Worm (Caenorhabditis elegans) whole organism, young adult: ENCODE results near the gene Y24F12A.1.
A peak's percentile ranks its signal among the peaks of the same experiment; 100 is the strongest.

ENCODE experiments used
- B0019.2 ChIP-seq: fragments of 200-800 bp; sonication (Bioruptor generic); conservative IDR thresholded peaks from 2 replicates; pipeline ENCODE4 v1.3.6; 2022; ENCODE audit warnings: missing genetic modification reagents, missing genetic modification characterization, missing compliant biosample characterization
- F10E7.11 ChIP-seq: sonication (generic microtip); optimal IDR thresholded peaks from 2 replicates; lab custom pipeline; 2017; ENCODE audit warnings: mild to moderate bottlenecking, missing genetic modification characterization, moderate library complexity, missing compliant biosample characterization
- F23B12.7 ChIP-seq: sonication (generic microtip); optimal IDR thresholded peaks from 2 replicates; lab custom pipeline; 2017; ENCODE audit warnings: missing genetic modification characterization, mild to moderate bottlenecking, missing compliant biosample characterization, antibody characterized with exemption, moderate library complexity; ENCODE audit not compliant: insufficient read depth
- Y53G8AR.9 ChIP-seq: fragments of 200-800 bp; sonication (Bioruptor generic); conservative IDR thresholded peaks from 2 replicates; pipeline ENCODE4 v1.3.6; 2022; ENCODE audit warnings: missing genetic modification reagents, missing genetic modification characterization, missing compliant biosample characterization
- ZK185.1 ChIP-seq: sonication (generic microtip); optimal IDR thresholded peaks from 2 replicates; lab custom pipeline; 2016; ENCODE audit warnings: mild to moderate bottlenecking, missing genetic modification characterization, missing compliant biosample characterization; ENCODE audit not compliant: poor library complexity, severe bottlenecking
- attf-5 ChIP-seq: fragments of 200-800 bp; sonication (Bioruptor generic); optimal IDR thresholded peaks from 2 replicates; lab custom pipeline; 2018; ENCODE audit warnings: mild to moderate bottlenecking, missing genetic modification characterization, missing compliant biosample characterization
- bed-1 ChIP-seq: fragments of 200-800 bp; sonication (Bioruptor generic); IDR thresholded peaks from 2 replicates; pipeline ENCODE4 v1.3.6; 2022; ENCODE audit warnings: missing genetic modification reagents, missing genetic modification characterization, missing compliant biosample characterization
- ceh-79 ChIP-seq: sonication (generic microtip); optimal IDR thresholded peaks from 2 replicates; lab custom pipeline; 2017; ENCODE audit warnings: mild to moderate bottlenecking, missing genetic modification characterization, missing compliant biosample characterization
- chd-7 ChIP-seq: sonication (generic microtip); optimal IDR thresholded peaks from 2 replicates; lab custom pipeline; 2016; ENCODE audit warnings: mild to moderate bottlenecking, missing genetic modification characterization, moderate library complexity, missing compliant biosample characterization
- dpl-1 ChIP-seq: fragments of 150-350 bp; optimal IDR thresholded peaks from 2 replicates; lab custom pipeline; 2014; ENCODE audit warnings: missing biosample characterization, missing genetic modification reagents, missing genetic modification characterization
- ekl-4 ChIP-seq: fragments of 200-800 bp; sonication (Bioruptor generic); IDR thresholded peaks from 2 replicates; pipeline ENCODE4 v1.3.6; 2022; ENCODE audit warnings: missing genetic modification reagents, missing genetic modification characterization, missing compliant biosample characterization
- fkh-3 ChIP-seq: sonication (generic microtip); optimal IDR thresholded peaks from 2 replicates; lab custom pipeline; 2016; ENCODE audit warnings: mild to moderate bottlenecking, missing genetic modification characterization, missing compliant biosample characterization
- gei-17 ChIP-seq: fragments of 200-800 bp; sonication (Bioruptor generic); optimal IDR thresholded peaks from 2 replicates; lab custom pipeline; 2018; ENCODE audit warnings: mild to moderate bottlenecking, missing genetic modification characterization, missing compliant biosample characterization
- hrde-1 ChIP-seq: sonication (generic microtip); optimal IDR thresholded peaks from 2 replicates; lab custom pipeline; 2016; ENCODE audit warnings: missing genetic modification characterization, mild to moderate bottlenecking, missing compliant biosample characterization, moderate library complexity, missing genotype, missing genetic modification reagents, borderline replicate concordance
- let-526 ChIP-seq: fragments of 200-800 bp; sonication (Bioruptor generic); IDR thresholded peaks from 2 replicates; pipeline ENCODE4 v1.3.6; 2022; ENCODE audit warnings: missing genetic modification reagents, missing genetic modification characterization, missing compliant biosample characterization
- lin-26 ChIP-seq: fragments of 200-800 bp; sonication (Bioruptor generic); IDR thresholded peaks from 2 replicates; pipeline ENCODE4 v1.3.6; 2022; ENCODE audit warnings: missing genetic modification reagents, missing genetic modification characterization, missing compliant biosample characterization
- lin-54 ChIP-seq: fragments of 200-800 bp; sonication (Bioruptor generic); optimal IDR thresholded peaks from 2 replicates; lab custom pipeline; 2018; ENCODE audit warnings: mild to moderate bottlenecking, missing genetic modification characterization, missing compliant biosample characterization
- lir-1 ChIP-seq: fragments of 200-800 bp; sonication (Bioruptor generic); conservative IDR thresholded peaks from 2 replicates; pipeline ENCODE4 v1.3.6; 2022; ENCODE audit warnings: missing genetic modification reagents, missing genetic modification characterization, missing compliant biosample characterization
- lsl-1 ChIP-seq: fragments of 200-800 bp; sonication (Bioruptor generic); optimal IDR thresholded peaks from 2 replicates; lab custom pipeline; 2018; ENCODE audit warnings: mild to moderate bottlenecking, missing genetic modification characterization, moderate library complexity, missing compliant biosample characterization
- lsy-27 ChIP-seq: sonication (generic microtip); optimal IDR thresholded peaks from 2 replicates; lab custom pipeline; 2017; ENCODE audit warnings: missing genetic modification characterization, mild to moderate bottlenecking, missing compliant biosample characterization, antibody characterized with exemption, missing genotype, borderline replicate concordance; ENCODE audit not compliant: insufficient read depth
- madf-10 ChIP-seq: sonication (generic microtip); optimal IDR thresholded peaks from 2 replicates; lab custom pipeline; 2016; ENCODE audit warnings: mild to moderate bottlenecking, missing genetic modification characterization, missing compliant biosample characterization
- madf-8 ChIP-seq: fragments of 200-800 bp; sonication (Bioruptor generic); conservative IDR thresholded peaks from 2 replicates; pipeline ENCODE4 v1.3.6; 2022; ENCODE audit warnings: missing genetic modification reagents, missing genetic modification characterization, missing compliant biosample characterization
- mel-28 ChIP-seq: sonication (generic microtip); optimal IDR thresholded peaks from 2 replicates; lab custom pipeline; 2016; ENCODE audit warnings: borderline replicate concordance, mild to moderate bottlenecking, missing genetic modification characterization, missing compliant biosample characterization
- nfya-1 ChIP-seq: sonication (generic microtip); optimal IDR thresholded peaks from 2 replicates; lab custom pipeline; 2017; ENCODE audit warnings: antibody characterized with exemption, missing compliant biosample characterization, missing genetic modification characterization, borderline replicate concordance; ENCODE audit not compliant: insufficient read depth
- nfya-2 ChIP-seq: fragments of 200-800 bp; sonication (Bioruptor generic); IDR thresholded peaks from 2 replicates; pipeline ENCODE4 v1.3.6; 2022; ENCODE audit warnings: missing genetic modification reagents, missing genetic modification characterization, missing compliant biosample characterization
- nfyb-1 ChIP-seq: fragments of 200-800 bp; sonication (Bioruptor generic); IDR thresholded peaks from 2 replicates; pipeline ENCODE4 v1.3.6; 2022; ENCODE audit warnings: missing genetic modification reagents, missing genetic modification characterization, missing compliant biosample characterization
- nhr-120 ChIP-seq: fragments of 200-800 bp; sonication (Bioruptor generic); IDR thresholded peaks from 2 replicates; pipeline ENCODE4 v1.3.6; 2022; ENCODE audit warnings: missing genetic modification characterization, missing compliant biosample characterization
- nhr-179 ChIP-seq: sonication (generic microtip); optimal IDR thresholded peaks from 2 replicates; lab custom pipeline; 2016; ENCODE audit warnings: mild to moderate bottlenecking, missing genetic modification characterization, missing compliant biosample characterization
- pha-4 ChIP-seq: fragments of 150-350 bp; sonication (generic microtip); optimal IDR thresholded peaks from 2 replicates; lab custom pipeline; 2014; ENCODE audit warnings: missing biosample characterization, missing genetic modification reagents, missing genetic modification characterization
- rcor-1 ChIP-seq: fragments of 200-800 bp; sonication (Bioruptor generic); IDR thresholded peaks from 2 replicates; pipeline ENCODE4 v1.3.6; 2022; ENCODE audit warnings: missing genetic modification reagents, missing genetic modification characterization, missing compliant biosample characterization
- rpc-1 ChIP-seq, 2 experiments: fragments of 150-350 bp in 1 of 2; sonication (generic microtip) in 1 of 2; optimal IDR thresholded peaks; 2 replicates each; lab custom pipeline; 2014 to 2018; ENCODE audit warnings: missing biosample characterization in 1 of 2, missing genetic modification characterization in 1 of 2, missing genetic modification reagents in 1 of 2, missing genotype in 1 of 2
- sea-2 ChIP-seq: fragments of 200-800 bp; sonication (Bioruptor generic); IDR thresholded peaks from 2 replicates; pipeline ENCODE4 v1.3.6; 2022; ENCODE audit warnings: missing genetic modification characterization, missing compliant biosample characterization
- snpc-1.1 ChIP-seq: sonication (generic microtip); optimal IDR thresholded peaks from 2 replicates; lab custom pipeline; 2017; ENCODE audit warnings: missing genetic modification characterization, mild to moderate bottlenecking, missing compliant biosample characterization, antibody characterized with exemption, moderate library complexity, missing genotype, missing genetic modification reagents; ENCODE audit not compliant: insufficient read depth
- sptf-2 ChIP-seq: fragments of 200-800 bp; sonication (Bioruptor generic); optimal IDR thresholded peaks from 2 replicates; lab custom pipeline; 2018; ENCODE audit warnings: mild to moderate bottlenecking, missing genetic modification characterization, missing compliant biosample characterization
- tbp1 ChIP-seq: fragments of 200-800 bp; sonication (Bioruptor generic); optimal IDR thresholded peaks from 2 replicates; lab custom pipeline; 2018; ENCODE audit warnings: mild to moderate bottlenecking, missing genetic modification characterization, missing compliant biosample characterization
- unc-62 ChIP-seq: fragments of 150-350 bp; optimal IDR thresholded peaks from 2 replicates; lab custom pipeline; 2014; ENCODE audit warnings: missing biosample characterization, missing genetic modification reagents, missing genetic modification characterization
- zim-3 ChIP-seq: sonication (generic microtip); optimal IDR thresholded peaks from 2 replicates; lab custom pipeline; 2017; ENCODE audit warnings: mild to moderate bottlenecking, missing genetic modification characterization, moderate library complexity, missing compliant biosample characterization
- ztf-28 ChIP-seq: fragments of 200-800 bp; sonication (Bioruptor generic); IDR thresholded peaks from 2 replicates; pipeline ENCODE4 v1.3.6; 2022; ENCODE audit warnings: missing genetic modification reagents, missing genetic modification characterization, missing compliant biosample characterization
- ztf-6 ChIP-seq: fragments of 200-800 bp; sonication (Bioruptor generic); IDR thresholded peaks from 2 replicates; pipeline ENCODE4 v1.3.6; 2022; ENCODE audit warnings: missing genetic modification reagents, missing genetic modification characterization, missing compliant biosample characterization

Y24F12A.1 gene

DNA sequence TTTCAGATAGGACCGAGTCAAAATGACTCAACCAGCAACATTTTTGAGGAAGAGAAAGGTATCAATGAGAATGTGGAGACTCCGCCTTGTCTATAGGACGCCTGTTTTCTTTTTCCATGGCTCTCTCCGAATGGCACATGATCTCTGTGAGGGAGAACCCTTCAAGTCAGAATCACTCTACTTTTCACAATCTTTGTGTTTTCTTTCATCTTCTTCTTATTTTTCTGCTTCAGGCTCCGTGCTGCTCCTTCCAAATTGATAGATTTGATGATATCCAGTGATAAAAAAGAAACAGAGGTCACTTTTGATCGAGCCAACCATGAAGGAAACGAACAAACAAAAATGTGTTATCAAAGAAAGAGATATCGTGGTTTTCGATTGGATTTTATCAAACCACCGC, 44.0 kb downstream of the Y24F12A.1 start, which contains the start of gene ZK809.8:
ZK809.8 (minus strand) TSS at position 34 of the 400 bp plus-strand sequence.
- TF ChIP-seq chd-7 (tag; lab: Kevin White, UChicago) (no peak), lin-54 (GFP tag; lab: Kevin White, UChicago) (no peak), nhr-179 (no peak)

DNA sequence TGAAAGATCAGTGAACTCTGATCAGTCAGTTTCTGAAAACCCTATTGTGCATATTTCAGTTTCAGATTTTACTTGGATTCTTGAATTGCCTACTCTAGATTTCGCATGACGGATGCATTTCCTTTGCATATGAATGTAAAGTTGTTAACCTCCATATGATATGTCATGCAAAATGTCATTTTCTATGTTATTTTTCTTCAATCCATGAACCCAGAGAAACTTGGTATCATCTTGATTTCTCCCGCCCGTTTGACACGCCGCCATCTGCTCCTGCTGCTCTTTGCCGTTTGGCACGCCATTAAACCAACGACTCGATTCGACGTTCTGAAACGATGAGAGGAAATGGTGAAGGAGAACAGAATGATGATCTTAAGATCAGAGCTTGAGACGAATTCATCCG, 45.3 kb downstream of the Y24F12A.1 start:
- TF ChIP-seq lsy-27 (no peak), nfyb-1 (GFP tag; lab: Robert Waterston, UW) (0 out of 2 replicates have a peak, but pooled peaks have one; percentile 15)

DNA sequence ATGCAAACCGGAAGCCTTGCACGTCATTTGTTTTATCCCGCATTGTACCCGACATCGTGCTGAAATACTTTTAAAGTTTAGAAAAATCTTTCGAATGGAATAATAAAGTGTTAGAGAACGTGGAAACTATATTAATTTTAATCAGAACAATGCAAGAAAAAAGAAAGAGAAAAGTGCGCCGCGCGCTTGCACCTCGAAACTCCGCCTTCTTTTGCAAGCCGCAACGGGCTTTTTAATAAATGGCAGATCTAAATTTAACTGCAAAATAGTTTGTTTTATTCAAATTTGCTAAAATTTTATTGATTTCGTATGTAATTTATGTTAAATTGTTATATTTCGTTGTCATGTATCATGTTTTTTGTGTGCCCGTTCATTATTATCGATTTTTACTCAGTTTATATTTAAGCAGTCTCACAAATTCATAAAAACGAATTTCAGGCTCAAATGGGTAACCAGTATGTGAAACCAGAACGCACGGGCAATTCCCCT, 47.0 kb downstream of the Y24F12A.1 start, which contains the start of the genes acl-3 and ndub-6:
acl-3 (minus strand) TSS at position 59 of the 489 bp plus-strand sequence.
ndub-6 (plus strand) TSS at position 439 of the 489 bp plus-strand sequence.
- no peak for TF ChIP-seq F23B12.7 (tag; lab: Kevin White, UChicago)
- no peak for TF ChIP-seq ekl-4 (GFP tag; lab: Robert Waterston, UW)
- no peak for TF ChIP-seq zim-3
- TF ChIP-seq Y53G8AR.9 (GFP tag; lab: Robert Waterston, UW) = no peak
- TF ChIP-seq ztf-6 (GFP tag; lab: Robert Waterston, UW) = no peak
- TF ChIP-seq lir-1 (GFP tag; lab: Robert Waterston, UW) = no peak
- TF ChIP-seq unc-62 (GFP tag; lab: Kevin White, UChicago) = no peak
- TF ChIP-seq lin-26 (GFP tag; lab: Robert Waterston, UW) = no peak
- no peak for TF ChIP-seq pha-4 (tag; lab: Kevin White, UChicago)
- no peak for TF ChIP-seq dpl-1 (GFP tag; lab: Kevin White, UChicago)
- no peak for TF ChIP-seq madf-8 (GFP tag; lab: Robert Waterston, UW)
- no peak for TF ChIP-seq F10E7.11 (tag; lab: Kevin White, UChicago)
- no peak for TF ChIP-seq ceh-79
- no peak for TF ChIP-seq lsl-1
- no peak for TF ChIP-seq nfya-2
- TF ChIP-seq ZK185.1 (tag; lab: Kevin White, UChicago) = no peak
- no peak for TF ChIP-seq B0019.2 (GFP tag; lab: Robert Waterston, UW)
- no peak for TF ChIP-seq madf-10 (tag; lab: Kevin White, UChicago)
- TF ChIP-seq let-526 (GFP tag; lab: Robert Waterston, UW) = no peak

DNA sequence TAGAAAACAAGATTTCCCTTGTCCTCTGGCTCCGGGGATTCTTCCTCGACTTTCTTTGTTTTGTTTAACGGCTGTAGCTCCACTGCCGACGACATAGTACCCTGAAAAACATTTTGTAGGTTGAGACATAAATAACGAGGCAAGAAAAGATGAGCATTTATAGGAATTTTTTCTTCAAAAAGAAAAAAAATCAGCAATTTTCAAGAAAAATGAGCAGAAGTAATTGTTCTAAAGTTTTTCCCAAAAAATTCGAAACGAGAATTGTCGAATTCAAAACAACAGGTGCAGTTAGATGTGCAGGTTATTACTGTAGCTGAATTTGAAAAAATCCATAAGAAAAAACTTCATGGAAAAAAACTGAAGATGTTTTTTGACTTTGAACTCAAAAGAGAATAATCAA, 50.3 kb downstream of the Y24F12A.1 start, which contains the start of gene ent-1:
ent-1 (minus strand) TSS at position 101 of the 400 bp plus-strand sequence.
- TF ChIP-seq sptf-2 (no peak), rcor-1 (no peak), mel-28 (no peak), tbp1 (GFP tag; lab: Kevin White, UChicago) (no peak), rpc-1 (optimal IDR thresholded peaks at IDR 0.05; lab: Kevin White, UChicago) (no peak), rpc-1 (tag; optimal IDR thresholded peaks at IDR 0.05; lab: Kevin White, UChicago) (no peak), bed-1 (GFP tag; lab: Robert Waterston, UW) (no peak), nhr-179 (no peak), sea-2 (GFP tag; lab: Robert Waterston, UW) (no peak), hrde-1 (tag; lab: Kevin White, UChicago) (no peak), ztf-28 (GFP tag; lab: Robert Waterston, UW) (no peak), attf-5 (GFP tag; lab: Kevin White, UChicago) (no peak), ztf-6 (GFP tag; lab: Robert Waterston, UW) (no peak), snpc-1.1 (no peak), nhr-120 (no peak), gei-17 (no peak), nfya-1 (tag; lab: Kevin White, UChicago) (no peak), fkh-3 (tag; lab: Kevin White, UChicago) (no peak)
